Fruit fly (Drosophila melanogaster) whole organism, wandering third instar larva: ENCODE results near the gene CG15279.

Source experiments
- Abd-B ChIP-seq: fragments of >200 bp; optimal IDR thresholded peaks from 2 replicates; lab custom pipeline; 2017; ENCODE audit warnings: missing biosample characterization, missing genetic modification characterization
- CG32264 ChIP-seq: fragments of 200-800 bp; sonication (Bioruptor generic); optimal IDR thresholded peaks from 2 replicates; lab custom pipeline; 2016; ENCODE audit warnings: missing biosample characterization, missing genetic modification characterization
- CG9705 ChIP-seq: fragments of 200-800 bp; sonication (Bioruptor generic); optimal IDR thresholded peaks from 2 replicates; lab custom pipeline; 2018; ENCODE audit warnings: missing biosample characterization, mild to moderate bottlenecking, missing genetic modification characterization
- CrebA ChIP-seq: fragments of 200-800 bp; sonication (Bioruptor generic); optimal IDR thresholded peaks from 2 replicates; lab custom pipeline; 2016; ENCODE audit warnings: missing biosample characterization, mild to moderate bottlenecking, missing genetic modification characterization, borderline replicate concordance
- Dfd ChIP-seq: fragments of >200 bp; optimal IDR thresholded peaks from 2 replicates; lab custom pipeline; 2017; ENCODE audit warnings: missing biosample characterization, missing genetic modification characterization
- Dif ChIP-seq: fragments of 200-275, 200-300 bp; sonication (Bioruptor generic); optimal IDR thresholded peaks from 2 replicates; lab custom pipeline; 2018; ENCODE audit warnings: missing biosample characterization, missing genetic modification characterization; ENCODE audit not compliant: partially characterized antibody
- HLH106 ChIP-seq: fragments of 200-800 bp; optimal IDR thresholded peaks from 3 replicates; lab custom pipeline; 2019; ENCODE audit warnings: missing biosample characterization, mild to moderate bottlenecking, missing genetic modification characterization, moderate library complexity
- Hnf4 ChIP-seq: fragments of 200-800 bp; sonication (Bioruptor generic); optimal IDR thresholded peaks from 2 replicates; lab custom pipeline; 2016; ENCODE audit warnings: missing biosample characterization, mild to moderate bottlenecking, missing genetic modification characterization
- Hr78 ChIP-seq: fragments of >200 bp; optimal IDR thresholded peaks from 2 replicates; lab custom pipeline; 2017; ENCODE audit warnings: missing biosample characterization, missing genetic modification characterization
- Hr83 ChIP-seq: fragments of 200-300 bp; sonication (Bioruptor generic); optimal IDR thresholded peaks from 2 replicates; lab custom pipeline; 2016; ENCODE audit warnings: missing biosample characterization, mild to moderate bottlenecking, missing genetic modification characterization, moderate library complexity; ENCODE audit not compliant: poor library complexity, severe bottlenecking
- Mio ChIP-seq: sonication (Bioruptor generic); optimal IDR thresholded peaks from 2 replicates; lab custom pipeline; 2016; ENCODE audit warnings: missing biosample characterization, missing genetic modification characterization
- Myc ChIP-seq: fragments of >200 bp; optimal IDR thresholded peaks from 2 replicates; lab custom pipeline; 2017
- N ChIP-seq: fragments of >200 bp; optimal IDR thresholded peaks from 2 replicates; lab custom pipeline; 2018; ENCODE audit warnings: missing biosample characterization, missing external identifiers, missing genetic modification characterization
- OdsH ChIP-seq: fragments of 200-800 bp; sonication (Bioruptor generic); optimal IDR thresholded peaks from 2 replicates; lab custom pipeline; 2016; ENCODE audit warnings: missing biosample characterization, mild to moderate bottlenecking, missing genetic modification characterization
- Rel ChIP-seq, 2 experiments: fragments of 200-800 bp; sonication (Bioruptor generic) in 1 of 2; optimal IDR thresholded peaks; 2 replicates in 1 of 2; 3 replicates in 1 of 2; lab custom pipeline; 2016 to 2019; ENCODE audit warnings: mild to moderate bottlenecking in 2 of 2, missing biosample characterization in 2 of 2, missing genetic modification characterization in 2 of 2, moderate library complexity in 1 of 2
- Sp1 ChIP-seq: fragments of 200-800 bp; sonication (Bioruptor generic); optimal IDR thresholded peaks from 3 replicates; lab custom pipeline; 2019; ENCODE audit warnings: missing biosample characterization, mild to moderate bottlenecking, missing genetic modification characterization, moderate library complexity
- br ChIP-seq: fragments of 200-800 bp; sonication (Bioruptor generic); optimal IDR thresholded peaks from 2 replicates; lab custom pipeline; 2016; ENCODE audit warnings: missing biosample characterization, missing genetic modification characterization
- brk ChIP-seq: fragments of 200-800 bp; sonication (Bioruptor generic); optimal IDR thresholded peaks from 2 replicates; lab custom pipeline; 2016; ENCODE audit warnings: missing biosample characterization, mild to moderate bottlenecking, missing genetic modification characterization
- dl ChIP-seq, 2 experiments: fragments of 175-275, 200-275 bp in 1 of 2; fragments of 200-275 bp in 1 of 2; sonication (Bioruptor generic); optimal IDR thresholded peaks; lab custom pipeline; 2018; ENCODE audit warnings: mild to moderate bottlenecking in 2 of 2, missing biosample characterization in 2 of 2, missing genetic modification characterization in 2 of 2, moderate library complexity in 2 of 2; ENCODE audit not compliant: partially characterized antibody in 2 of 2, insufficient read depth in 1 of 2
- dmrt93B ChIP-seq: fragments of 200-800 bp; sonication (Bioruptor generic); optimal IDR thresholded peaks from 2 replicates; lab custom pipeline; 2018; ENCODE audit warnings: missing biosample characterization, mild to moderate bottlenecking, missing genetic modification characterization
- dsf ChIP-seq: sonication (Bioruptor generic); optimal IDR thresholded peaks from 2 replicates; lab custom pipeline; 2016; ENCODE audit warnings: missing biosample characterization, missing genetic modification characterization, borderline replicate concordance
- ey ChIP-seq: fragments of 200-800 bp; sonication (Bioruptor generic); optimal IDR thresholded peaks from 2 replicates; lab custom pipeline; 2016; ENCODE audit warnings: missing biosample characterization, missing genetic modification characterization
- fru ChIP-seq: fragments of 200-800 bp; sonication (Bioruptor generic); optimal IDR thresholded peaks from 3 replicates; lab custom pipeline; 2016; ENCODE audit warnings: missing biosample characterization, mild to moderate bottlenecking, missing genetic modification characterization
- h ChIP-seq: fragments of 200-800 bp; sonication (Bioruptor generic); optimal IDR thresholded peaks from 3 replicates; lab custom pipeline; 2016; ENCODE audit warnings: missing biosample characterization, mild to moderate bottlenecking, missing genetic modification characterization
- lola ChIP-seq: fragments of >200 bp; optimal IDR thresholded peaks from 2 replicates; lab custom pipeline; 2017; ENCODE audit warnings: missing biosample characterization, missing genetic modification characterization
- pan ChIP-seq: fragments of >200 bp; optimal IDR thresholded peaks from 2 replicates; lab custom pipeline; 2017
- psq ChIP-seq: fragments of 200-800 bp; sonication (Bioruptor generic); optimal IDR thresholded peaks from 3 replicates; lab custom pipeline; 2017; ENCODE audit warnings: missing biosample characterization, mild to moderate bottlenecking, missing genetic modification characterization, moderate library complexity
- sage ChIP-seq: fragments of 200-800 bp; sonication (Bioruptor generic); optimal IDR thresholded peaks from 2 replicates; lab custom pipeline; 2016; ENCODE audit warnings: missing biosample characterization, mild to moderate bottlenecking, missing genetic modification characterization
- sv ChIP-seq: fragments of 200-800 bp; sonication (Bioruptor generic); optimal IDR thresholded peaks from 3 replicates; lab custom pipeline; 2016; ENCODE audit warnings: missing biosample characterization, missing genetic modification characterization
- usp ChIP-seq: fragments of >200 bp; optimal IDR thresholded peaks from 2 replicates; lab custom pipeline; 2017; ENCODE audit warnings: missing biosample characterization, missing genetic modification characterization
- woc ChIP-seq: sonication (Bioruptor generic); optimal IDR thresholded peaks from 2 replicates; lab custom pipeline; 2016; ENCODE audit warnings: missing biosample characterization, mild to moderate bottlenecking, missing genetic modification characterization

The CG15279 gene

dm6 chr2L:14842058-14842457, 9.5 kb downstream of the CG15279 start, which contains the start of gene CG42682:
TSS of gene CG42682 (plus strand) at chr2L:14842358.
- TF ChIP-seq Dif (GFP tag; lab: Kevin White, UChicago) (no peak), HLH106 (tag; lab: Kevin White, UChicago) (no peak), Myc (lab: Kevin White, UChicago) (no peak), CrebA (GFP tag; lab: Kevin White, UChicago) (no peak), pan (lab: Kevin White, UChicago) (no peak)

dm6 chr2L:14810461-14810860, 41.1 kb downstream of the CG15279 start, which contains the start of gene CG33309:
TSS of gene CG33309 (plus strand) at chr2L:14810761.
- TF ChIP-seq sv, result no peak
- TF ChIP-seq Dfd (GFP tag; lab: Kevin White, UChicago), result no peak
- TF ChIP-seq Dif (GFP tag; lab: Kevin White, UChicago), result no peak
- no peak for TF ChIP-seq Myc (lab: Kevin White, UChicago)
- TF ChIP-seq Mio (GFP tag; lab: Kevin White, UChicago), result no peak
- no peak for TF ChIP-seq woc (GFP tag; lab: Kevin White, UChicago)
- TF ChIP-seq sage (GFP tag; lab: Kevin White, UChicago), result no peak
- TF ChIP-seq Abd-B (GFP tag; lab: Kevin White, UChicago), result no peak
- no peak for TF ChIP-seq usp (GFP tag; lab: Kevin White, UChicago)
- TF ChIP-seq fru (GFP tag; lab: Kevin White, UChicago), result no peak
- no peak for TF ChIP-seq HLH106 (tag; lab: Kevin White, UChicago)
- no peak for TF ChIP-seq ey
- no peak for TF ChIP-seq dl (GFP tag; optimal IDR thresholded peaks at IDR 0.05; lab: Kevin White, UChicago; ENCODE audit: insufficient read depth in 1 of 2, partially characterized antibody in 2 of 2)
- no peak for TF ChIP-seq dmrt93B (GFP tag; lab: Kevin White, UChicago)
- TF ChIP-seq dsf, result no peak
- TF ChIP-seq brk (GFP tag; lab: Kevin White, UChicago), result no peak
- TF ChIP-seq CG32264 (GFP tag; lab: Kevin White, UChicago), result no peak
- TF ChIP-seq lola (GFP tag; lab: Kevin White, UChicago), result no peak
- TF ChIP-seq CG9705 (GFP tag; lab: Kevin White, UChicago), result no peak
- TF ChIP-seq Hr78, result no peak

dm6 chr2L:14802034-14802433, 49.5 kb downstream of the CG15279 start, which contains the start of gene CG33308:
TSS of gene CG33308 (plus strand) at chr2L:14802334.
- TF ChIP-seq dsf (no peak), sv (no peak), N (no peak), OdsH (GFP tag; lab: Kevin White, UChicago) (no peak), Sp1 (GFP tag; lab: Kevin White, UChicago) (no peak), CG32264 (GFP tag; lab: Kevin White, UChicago) (no peak), Abd-B (GFP tag; lab: Kevin White, UChicago) (no peak), CrebA (GFP tag; lab: Kevin White, UChicago) (no peak), Hr83 (GFP tag; lab: Kevin White, UChicago) (no peak), Dfd (GFP tag; lab: Kevin White, UChicago) (no peak), h (GFP tag; lab: Kevin White, UChicago) (no peak), Rel (GFP tag; optimal IDR thresholded peaks at IDR 0.05; lab: Kevin White, UChicago) (no peak), Rel (tag; optimal IDR thresholded peaks at IDR 0.05; lab: Kevin White, UChicago) (no peak), HLH106 (tag; lab: Kevin White, UChicago) (no peak), usp (GFP tag; lab: Kevin White, UChicago) (no peak), fru (GFP tag; lab: Kevin White, UChicago) (no peak), Hnf4 (GFP tag; lab: Kevin White, UChicago) (no peak), psq (GFP tag; lab: Kevin White, UChicago) (no peak), pan (lab: Kevin White, UChicago) (no peak), br (GFP tag; lab: Kevin White, UChicago) (no peak)

- TF ChIP-seq Mio (GFP tag; lab: Kevin White, UChicago) (no peak), woc (GFP tag; lab: Kevin White, UChicago) (no peak), usp (GFP tag; lab: Kevin White, UChicago) (no peak)
Measured at dm6 chr2L:14797554-14797953, 54.0 kb downstream of the CG15279 start.
